Fruit fly (Drosophila melanogaster) whole organism: ENCODE data around the gene CG13064.

Experiments used
- CG8478 ChIP-seq: fragments of >200 bp; optimal IDR thresholded peaks from 2 replicates; lab custom pipeline; 2018; ENCODE audit warnings: inconsistent platforms
- Dll ChIP-seq: fragments of >200 bp; optimal IDR thresholded peaks from 2 replicates; lab custom pipeline; 2017
- EcR ChIP-seq, 2 experiments: fragments of >200 bp; optimal IDR thresholded peaks; 2 replicates each; lab custom pipeline; 2017; ENCODE audit warnings: missing biosample characterization in 2 of 2, missing genetic modification characterization in 2 of 2, missing genetic modification reagents in 2 of 2
- pan ChIP-seq: fragments of >200 bp; optimal IDR thresholded peaks from 2 replicates; lab custom pipeline; 2017
- psq ChIP-seq: fragments of >200 bp; optimal IDR thresholded peaks from 2 replicates; lab custom pipeline; 2017
- usp ChIP-seq: fragments of >200 bp; optimal IDR thresholded peaks from 2 replicates; lab custom pipeline; 2017; ENCODE audit warnings: missing biosample characterization, missing genetic modification characterization, mixed read lengths

dm6 chr3L:16283821-16284220 is 3.6 kb downstream of the CG13064 start, which contains the start of gene CG13048:
- TF ChIP-seq CG8478 (lab: Kevin White, UChicago) (no peak), EcR (GFP tag; optimal IDR thresholded peaks at IDR 0.05; lab: Kevin White, UChicago) (no peak), psq (lab: Kevin White, UChicago) (no peak), pan (lab: Kevin White, UChicago) (no peak), usp (GFP tag; lab: Kevin White, UChicago) (no peak), Dll (no peak)
